Fruit fly (Drosophila melanogaster) whole organism, prepupa: ENCODE measurements around the gene Rab40.

Experiments used
- CG15336 ChIP-seq: fragments of 200-800 bp; sonication (Bioruptor generic); IDR thresholded peaks from 2 replicates; pipeline ENCODE4 v1.3.6; 2022; ENCODE audit warnings: missing biosample characterization, missing genetic modification characterization
- CG34406 ChIP-seq: fragments of 200-800 bp; sonication (Bioruptor generic); optimal IDR thresholded peaks from 3 replicates; lab custom pipeline; 2016; ENCODE audit warnings: missing biosample characterization, missing genetic modification characterization
- CG3919 ChIP-seq: fragments of 200-800 bp; sonication (Bioruptor generic); optimal IDR thresholded peaks from 3 replicates; lab custom pipeline; 2016; ENCODE audit warnings: missing biosample characterization, missing genetic modification characterization
- dsx ChIP-seq: fragments of 200-800 bp; optimal IDR thresholded peaks from 3 replicates; lab custom pipeline; 2019; ENCODE audit warnings: missing biosample characterization, mild to moderate bottlenecking, missing genetic modification characterization, moderate library complexity; ENCODE audit not compliant: poor library complexity, severe bottlenecking
- lz ChIP-seq: fragments of 200-800 bp; sonication (Bioruptor generic); optimal IDR thresholded peaks from 3 replicates; lab custom pipeline; 2016; ENCODE audit warnings: missing biosample characterization, missing genetic modification characterization

DNA sequence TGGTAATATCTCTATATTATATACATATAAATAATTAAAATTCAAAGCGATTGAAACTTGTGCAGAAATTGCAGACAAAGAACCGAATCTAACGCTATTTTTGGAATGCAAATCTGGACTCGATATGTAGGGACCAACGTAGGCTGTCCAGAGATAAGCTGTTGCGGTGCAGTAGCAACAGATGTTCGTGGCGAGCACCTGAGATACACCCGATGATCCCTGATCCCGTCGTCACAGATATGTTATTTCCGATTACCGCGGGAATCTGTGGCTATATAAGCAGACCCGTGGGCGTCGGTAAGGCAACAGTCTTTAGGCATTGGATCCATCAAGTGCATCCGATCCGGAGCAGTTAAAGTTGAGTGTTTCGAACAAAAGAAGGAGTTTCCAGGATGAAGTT is 27.1 kb upstream of the Rab40 start, which contains the start of gene Lsp1alpha:
- TF ChIP-seq CG3919 (no peak), lz (GFP tag; lab: Kevin White, UChicago) (no peak), CG15336 (GFP tag; lab: Robert Waterston, UW) (no peak), dsx (GFP tag; lab: Kevin White, UChicago) (no peak), CG34406 (GFP tag; lab: Kevin White, UChicago) (no peak)
